Fruit fly (Drosophila melanogaster) whole organism, wandering third instar larva: ENCODE results near the gene sordd1.
A peak's percentile ranks its signal among the peaks of the same experiment; 100 is the strongest.

ENCODE experiments used
- CG32264 ChIP-seq: fragments of 200-800 bp; sonication (Bioruptor generic); optimal IDR thresholded peaks from 2 replicates; lab custom pipeline; 2016; ENCODE audit warnings: missing biosample characterization, missing genetic modification characterization
- CG9705 ChIP-seq: fragments of 200-800 bp; sonication (Bioruptor generic); optimal IDR thresholded peaks from 2 replicates; lab custom pipeline; 2018; ENCODE audit warnings: missing biosample characterization, mild to moderate bottlenecking, missing genetic modification characterization
- CrebA ChIP-seq: fragments of 200-800 bp; sonication (Bioruptor generic); optimal IDR thresholded peaks from 2 replicates; lab custom pipeline; 2016; ENCODE audit warnings: missing biosample characterization, mild to moderate bottlenecking, missing genetic modification characterization, borderline replicate concordance
- Dfd ChIP-seq: fragments of >200 bp; optimal IDR thresholded peaks from 2 replicates; lab custom pipeline; 2017; ENCODE audit warnings: missing biosample characterization, missing genetic modification characterization
- Dif ChIP-seq: fragments of 200-275, 200-300 bp; sonication (Bioruptor generic); optimal IDR thresholded peaks from 2 replicates; lab custom pipeline; 2018; ENCODE audit warnings: missing biosample characterization, missing genetic modification characterization; ENCODE audit not compliant: partially characterized antibody
- GATAd ChIP-seq: sonication (Bioruptor generic); optimal IDR thresholded peaks from 2 replicates; lab custom pipeline; 2016; ENCODE audit warnings: missing biosample characterization, missing genetic modification characterization
- HLH106 ChIP-seq: fragments of 200-800 bp; optimal IDR thresholded peaks from 3 replicates; lab custom pipeline; 2019; ENCODE audit warnings: missing biosample characterization, mild to moderate bottlenecking, missing genetic modification characterization, moderate library complexity
- Hnf4 ChIP-seq: fragments of 200-800 bp; sonication (Bioruptor generic); optimal IDR thresholded peaks from 2 replicates; lab custom pipeline; 2016; ENCODE audit warnings: missing biosample characterization, mild to moderate bottlenecking, missing genetic modification characterization
- Hr78 ChIP-seq: fragments of >200 bp; optimal IDR thresholded peaks from 2 replicates; lab custom pipeline; 2017; ENCODE audit warnings: missing biosample characterization, missing genetic modification characterization
- Hr83 ChIP-seq: fragments of 200-300 bp; sonication (Bioruptor generic); optimal IDR thresholded peaks from 2 replicates; lab custom pipeline; 2016; ENCODE audit warnings: missing biosample characterization, mild to moderate bottlenecking, missing genetic modification characterization, moderate library complexity; ENCODE audit not compliant: poor library complexity, severe bottlenecking
- Mio ChIP-seq: sonication (Bioruptor generic); optimal IDR thresholded peaks from 2 replicates; lab custom pipeline; 2016; ENCODE audit warnings: missing biosample characterization, missing genetic modification characterization
- Myc ChIP-seq: fragments of >200 bp; optimal IDR thresholded peaks from 2 replicates; lab custom pipeline; 2017
- N ChIP-seq: fragments of >200 bp; optimal IDR thresholded peaks from 2 replicates; lab custom pipeline; 2018; ENCODE audit warnings: missing biosample characterization, missing external identifiers, missing genetic modification characterization
- OdsH ChIP-seq: fragments of 200-800 bp; sonication (Bioruptor generic); optimal IDR thresholded peaks from 2 replicates; lab custom pipeline; 2016; ENCODE audit warnings: missing biosample characterization, mild to moderate bottlenecking, missing genetic modification characterization
- Rel ChIP-seq, 2 experiments: fragments of 200-800 bp; sonication (Bioruptor generic) in 1 of 2; optimal IDR thresholded peaks; 2 replicates in 1 of 2; 3 replicates in 1 of 2; lab custom pipeline; 2016 to 2019; ENCODE audit warnings: mild to moderate bottlenecking in 2 of 2, missing biosample characterization in 2 of 2, missing genetic modification characterization in 2 of 2, moderate library complexity in 1 of 2
- Sp1 ChIP-seq: fragments of 200-800 bp; sonication (Bioruptor generic); optimal IDR thresholded peaks from 3 replicates; lab custom pipeline; 2019; ENCODE audit warnings: missing biosample characterization, mild to moderate bottlenecking, missing genetic modification characterization, moderate library complexity
- Vsx2 ChIP-seq: fragments of 200-300, 225-300 bp; sonication (Bioruptor generic); optimal IDR thresholded peaks from 2 replicates; lab custom pipeline; 2018; ENCODE audit warnings: missing biosample characterization, missing genetic modification characterization; ENCODE audit not compliant: partially characterized antibody
- br ChIP-seq: fragments of 200-800 bp; sonication (Bioruptor generic); optimal IDR thresholded peaks from 2 replicates; lab custom pipeline; 2016; ENCODE audit warnings: missing biosample characterization, missing genetic modification characterization
- brk ChIP-seq: fragments of 200-800 bp; sonication (Bioruptor generic); optimal IDR thresholded peaks from 2 replicates; lab custom pipeline; 2016; ENCODE audit warnings: missing biosample characterization, mild to moderate bottlenecking, missing genetic modification characterization
- dmrt93B ChIP-seq: fragments of 200-800 bp; sonication (Bioruptor generic); optimal IDR thresholded peaks from 2 replicates; lab custom pipeline; 2018; ENCODE audit warnings: missing biosample characterization, mild to moderate bottlenecking, missing genetic modification characterization
- dsf ChIP-seq: sonication (Bioruptor generic); optimal IDR thresholded peaks from 2 replicates; lab custom pipeline; 2016; ENCODE audit warnings: missing biosample characterization, missing genetic modification characterization, borderline replicate concordance
- ey ChIP-seq: fragments of 200-800 bp; sonication (Bioruptor generic); optimal IDR thresholded peaks from 2 replicates; lab custom pipeline; 2016; ENCODE audit warnings: missing biosample characterization, missing genetic modification characterization
- foxo ChIP-seq, 2 experiments: fragments of 200-800 bp; sonication (Bioruptor generic); optimal IDR thresholded peaks; 2 replicates in 1 of 2; 3 replicates in 1 of 2; lab custom pipeline; 2016 to 2017; ENCODE audit warnings: missing biosample characterization in 2 of 2, missing genetic modification characterization in 2 of 2
- fru ChIP-seq: fragments of 200-800 bp; sonication (Bioruptor generic); optimal IDR thresholded peaks from 3 replicates; lab custom pipeline; 2016; ENCODE audit warnings: missing biosample characterization, mild to moderate bottlenecking, missing genetic modification characterization
- h ChIP-seq: fragments of 200-800 bp; sonication (Bioruptor generic); optimal IDR thresholded peaks from 3 replicates; lab custom pipeline; 2016; ENCODE audit warnings: missing biosample characterization, mild to moderate bottlenecking, missing genetic modification characterization
- jim ChIP-seq: fragments of 175-275, 200-325 bp; sonication (Bioruptor generic); optimal IDR thresholded peaks from 2 replicates; lab custom pipeline; 2016; ENCODE audit warnings: missing biosample characterization, mild to moderate bottlenecking, missing genetic modification characterization
- lola ChIP-seq: fragments of >200 bp; optimal IDR thresholded peaks from 2 replicates; lab custom pipeline; 2017; ENCODE audit warnings: missing biosample characterization, missing genetic modification characterization
- pan ChIP-seq: fragments of >200 bp; optimal IDR thresholded peaks from 2 replicates; lab custom pipeline; 2017
- psq ChIP-seq: fragments of 200-800 bp; sonication (Bioruptor generic); optimal IDR thresholded peaks from 3 replicates; lab custom pipeline; 2017; ENCODE audit warnings: missing biosample characterization, mild to moderate bottlenecking, missing genetic modification characterization, moderate library complexity
- sage ChIP-seq: fragments of 200-800 bp; sonication (Bioruptor generic); optimal IDR thresholded peaks from 2 replicates; lab custom pipeline; 2016; ENCODE audit warnings: missing biosample characterization, mild to moderate bottlenecking, missing genetic modification characterization
- sv ChIP-seq: fragments of 200-800 bp; sonication (Bioruptor generic); optimal IDR thresholded peaks from 3 replicates; lab custom pipeline; 2016; ENCODE audit warnings: missing biosample characterization, missing genetic modification characterization
- tai ChIP-seq: sonication (Bioruptor generic); optimal IDR thresholded peaks from 2 replicates; lab custom pipeline; 2016; ENCODE audit warnings: missing biosample characterization, missing genetic modification characterization
- usp ChIP-seq: fragments of >200 bp; optimal IDR thresholded peaks from 2 replicates; lab custom pipeline; 2017; ENCODE audit warnings: missing biosample characterization, missing genetic modification characterization
- woc ChIP-seq: sonication (Bioruptor generic); optimal IDR thresholded peaks from 2 replicates; lab custom pipeline; 2016; ENCODE audit warnings: missing biosample characterization, mild to moderate bottlenecking, missing genetic modification characterization

sordd1 gene

dm6 chrX:15818608-15819184, 22.9 kb upstream of the sordd1 start:
- TF ChIP-seq sage (no peak), foxo (GFP tag; optimal IDR thresholded peaks at IDR 0.05; lab: Kevin White, UChicago) (peak in 1 of 2 experiments; percentile 20), woc (GFP tag; lab: Kevin White, UChicago) (peak; percentile 34), sv (GFP tag; lab: Kevin White, UChicago) (no peak), N (GFP tag; lab: Kevin White, UChicago) (no peak), HLH106 (tag; lab: Kevin White, UChicago) (peak; percentile 5), tai (no peak), dsf (GFP tag; lab: Kevin White, UChicago) (no peak), CrebA (GFP tag; lab: Kevin White, UChicago) (no peak), pan (lab: Kevin White, UChicago) (no peak), dmrt93B (GFP tag; lab: Kevin White, UChicago) (no peak), CG32264 (GFP tag; lab: Kevin White, UChicago) (no peak), Mio (no peak), Dfd (GFP tag; lab: Kevin White, UChicago) (no peak), Dif (GFP tag; lab: Kevin White, UChicago) (no peak), CG9705 (GFP tag; lab: Kevin White, UChicago) (no peak)

DNA sequence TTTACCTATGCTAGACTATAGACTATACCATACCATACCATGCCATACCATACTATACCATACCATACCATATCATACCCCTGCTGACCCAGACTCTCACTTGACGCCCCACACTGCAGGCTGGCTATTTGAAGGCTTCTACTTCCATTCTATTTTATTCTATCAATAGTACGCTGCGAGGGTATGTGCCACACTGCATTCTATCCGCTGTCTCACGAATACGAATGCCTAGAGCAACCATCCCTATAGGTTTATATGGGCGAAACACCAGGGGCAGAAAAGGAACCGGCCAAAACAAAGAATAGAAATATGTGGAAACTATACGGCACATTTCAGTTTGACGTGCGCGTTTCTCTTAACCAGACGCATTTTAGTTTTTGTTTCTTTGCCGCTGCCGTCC, 22.0 kb upstream of the sordd1 start:
- TF ChIP-seq sage (no peak), N (GFP tag; lab: Kevin White, UChicago) (no peak), Hr78 (GFP tag; lab: Kevin White, UChicago) (no peak), CG9705 (GFP tag; lab: Kevin White, UChicago) (no peak), h (GFP tag; lab: Kevin White, UChicago) (no peak), CG32264 (GFP tag; lab: Kevin White, UChicago) (no peak), usp (GFP tag; lab: Kevin White, UChicago) (no peak), Rel (GFP tag; optimal IDR thresholded peaks at IDR 0.05; lab: Kevin White, UChicago) (no peak), Rel (tag; optimal IDR thresholded peaks at IDR 0.05; lab: Kevin White, UChicago) (no peak), br (GFP tag; lab: Kevin White, UChicago) (no peak), Sp1 (no peak), dsf (GFP tag; lab: Kevin White, UChicago) (no peak), woc (GFP tag; lab: Kevin White, UChicago) (no peak), Hnf4 (GFP tag; lab: Kevin White, UChicago) (no peak), dmrt93B (GFP tag; lab: Kevin White, UChicago) (no peak), CrebA (GFP tag; lab: Kevin White, UChicago) (no peak), pan (lab: Kevin White, UChicago) (no peak), Hr83 (GFP tag; lab: Kevin White, UChicago) (no peak), sv (GFP tag; lab: Kevin White, UChicago) (no peak), GATAd (no peak)
- TF ChIP-seq, all 38 proteins: peak for 0

DNA sequence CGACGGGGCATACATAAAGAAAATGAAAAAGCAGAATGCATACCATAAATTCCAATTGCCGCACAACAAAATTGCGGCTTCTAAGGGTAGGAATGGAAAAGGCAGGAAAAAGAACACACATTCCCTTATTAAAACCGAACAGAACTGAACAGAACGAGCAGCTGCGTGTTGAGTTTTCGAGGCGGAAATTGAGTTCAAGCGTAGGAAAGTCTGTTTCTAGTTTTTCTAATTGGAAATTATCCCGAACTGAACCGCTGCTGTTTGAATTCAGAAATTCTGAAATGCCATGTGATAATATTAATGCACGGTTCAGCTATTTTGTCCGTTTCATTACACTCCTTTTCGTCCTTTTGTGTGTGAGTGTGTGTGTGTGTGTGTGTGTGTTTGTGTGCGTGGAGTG, 21.1 kb upstream of the sordd1 start:
- TF ChIP-seq woc (GFP tag; lab: Kevin White, UChicago) (no peak), psq (GFP tag; lab: Kevin White, UChicago) (no peak), Dfd (GFP tag; lab: Kevin White, UChicago) (peak; percentile 36), jim (GFP tag; lab: Kevin White, UChicago) (no peak)

DNA sequence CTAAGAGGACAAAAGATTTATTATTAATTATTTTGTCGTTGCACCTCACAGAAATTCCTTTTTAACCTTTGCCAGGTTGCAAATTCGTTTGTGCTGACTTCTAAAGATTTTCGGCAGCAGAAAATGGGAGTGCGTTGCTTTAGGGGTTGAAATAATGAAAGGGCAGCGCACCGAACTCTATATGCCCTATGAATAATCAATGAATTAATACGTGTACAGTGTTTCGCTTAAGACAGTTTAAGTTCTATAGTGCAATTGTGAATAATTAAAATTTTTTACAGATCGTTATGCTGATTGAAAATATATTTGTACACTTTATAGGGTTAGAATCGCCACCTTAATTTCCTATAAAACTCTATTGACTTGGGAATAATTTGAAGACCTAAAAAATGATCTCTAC, 20.3 kb upstream of the sordd1 start:
- TF ChIP-seq brk (no peak), psq (GFP tag; lab: Kevin White, UChicago) (no peak), CG9705 (GFP tag; lab: Kevin White, UChicago) (no peak)

- peak; percentile 50 for TF ChIP-seq Dfd (GFP tag; lab: Kevin White, UChicago)
- no peak for TF ChIP-seq br (GFP tag; lab: Kevin White, UChicago)
These were observed 18.7 kb upstream of the sordd1 start for dm6 chrX:15814485-15814884.

DNA sequence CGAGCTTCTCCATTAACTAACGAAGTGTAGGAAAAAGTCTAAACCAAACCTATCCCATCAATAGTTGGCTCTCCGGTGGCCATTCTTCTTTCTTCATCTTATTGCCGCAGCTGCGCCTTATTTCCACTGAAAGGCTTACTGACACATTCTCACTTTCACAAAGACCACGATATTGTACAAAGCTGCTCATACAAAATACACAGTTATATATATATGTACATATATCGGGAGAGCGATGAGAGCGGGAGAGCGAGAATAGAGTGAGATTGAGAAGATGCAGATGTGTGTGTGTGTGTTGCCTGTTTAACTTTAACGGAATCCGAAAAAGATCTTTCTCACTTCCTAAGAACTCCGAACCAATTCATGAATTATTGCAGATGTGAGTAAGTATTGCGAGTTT, 17.4 kb upstream of the sordd1 start:
- TF ChIP-seq Hr78 (GFP tag; lab: Kevin White, UChicago): no peak
- TF ChIP-seq fru (GFP tag; lab: Kevin White, UChicago): peak; percentile 20
- no peak for TF ChIP-seq jim (GFP tag; lab: Kevin White, UChicago)
- no peak for TF ChIP-seq pan (lab: Kevin White, UChicago)
- TF ChIP-seq CG9705 (GFP tag; lab: Kevin White, UChicago): no peak
- TF ChIP-seq usp (GFP tag; lab: Kevin White, UChicago): no peak
- peak; percentile 28 for TF ChIP-seq Vsx2
- peak; percentile 17 for TF ChIP-seq tai
- no peak for TF ChIP-seq Sp1
- no peak for TF ChIP-seq woc (GFP tag; lab: Kevin White, UChicago)
- TF ChIP-seq brk: no peak
- TF ChIP-seq dmrt93B (GFP tag; lab: Kevin White, UChicago): no peak
- TF ChIP-seq CG32264 (GFP tag; lab: Kevin White, UChicago): no peak
- no peak for TF ChIP-seq ey (GFP tag; lab: Kevin White, UChicago)
- no peak for TF ChIP-seq br (GFP tag; lab: Kevin White, UChicago)
- no peak for TF ChIP-seq Myc (lab: Kevin White, UChicago)
- no peak for TF ChIP-seq Dfd (GFP tag; lab: Kevin White, UChicago)
- TF ChIP-seq OdsH: no peak
- no peak for TF ChIP-seq Hnf4 (GFP tag; lab: Kevin White, UChicago)
- TF ChIP-seq Mio: no peak
- no peak for TF ChIP-seq HLH106 (tag; lab: Kevin White, UChicago)
- TF ChIP-seq GATAd: no peak
- no peak for TF ChIP-seq lola (GFP tag; lab: Kevin White, UChicago)
